Worm (Caenorhabditis elegans): ENCODE data around the gene F21C10.13.

ce11 chrV:9075827-9076226, 46.3 kb upstream of the F21C10.13 start:
- TF ChIP-seq pha-4 (tag; optimal IDR thresholded peaks at IDR 0.05) (no peak), nhr-28 (tag; optimal IDR thresholded peaks at IDR 0.05) (no peak), snpc-4 (tag; optimal IDR thresholded peaks at IDR 0.05) (no peak), mep-1 (tag; optimal IDR thresholded peaks at IDR 0.05) (no peak), unc-39 (tag; optimal IDR thresholded peaks at IDR 0.05) (no peak), elt-3 (tag; optimal IDR thresholded peaks at IDR 0.05) (no peak)
